Worm (Caenorhabditis elegans) whole organism, L3 larva: ENCODE results near the gene Y51H4A.935.

Experiments used
- R02D3.7 ChIP-seq: fragments of 150-350 bp; optimal IDR thresholded peaks from 2 replicates; lab custom pipeline; 2014; ENCODE audit warnings: missing biosample characterization, missing genetic modification characterization
- lin-15B ChIP-seq: fragments of 150-350 bp; optimal IDR thresholded peaks from 2 replicates; lab custom pipeline; 2014; ENCODE audit warnings: missing biosample characterization, missing genetic modification characterization
- nfya-1 ChIP-seq: sonication (generic microtip); optimal IDR thresholded peaks from 2 replicates; lab custom pipeline; 2017; ENCODE audit warnings: missing genetic modification characterization, mild to moderate bottlenecking, missing compliant biosample characterization, antibody characterized with exemption, moderate library complexity; ENCODE audit not compliant: insufficient read depth
- nhr-77 ChIP-seq: fragments of 150-350 bp; optimal IDR thresholded peaks from 2 replicates; lab custom pipeline; 2014; ENCODE audit warnings: missing biosample characterization, missing genetic modification characterization
- pqm-1 ChIP-seq: fragments of 150-350 bp; optimal IDR thresholded peaks from 2 replicates; lab custom pipeline; 2017; ENCODE audit warnings: missing biosample characterization, missing genetic modification characterization, inconsistent platforms
- unc-62 ChIP-seq: fragments of 150-350 bp; sonication (generic microtip); optimal IDR thresholded peaks from 4 replicates; lab custom pipeline; 2014; ENCODE audit warnings: missing biosample characterization, missing genetic modification reagents, missing genetic modification characterization

DNA sequence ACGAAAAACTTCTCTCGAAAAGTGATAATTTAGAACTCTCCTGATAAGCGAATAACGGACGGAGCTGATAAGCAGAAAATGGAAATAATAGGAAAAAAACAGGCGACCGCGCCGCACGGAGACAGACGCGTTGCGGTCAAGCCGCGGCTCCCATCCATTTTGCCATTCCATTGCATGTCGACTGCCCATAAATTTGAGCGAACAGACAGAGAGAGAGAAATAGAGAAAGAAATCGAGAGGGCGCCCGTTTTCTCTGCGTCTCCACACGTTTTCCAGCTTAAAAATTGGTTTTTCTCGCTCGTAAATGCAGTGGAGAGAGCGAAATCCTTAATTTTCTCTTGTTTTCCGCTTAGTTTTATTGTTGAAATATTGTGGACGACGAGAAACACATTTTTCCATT, 5.2 kb downstream of the Y51H4A.935 start:
- peak; percentile 78 for TF ChIP-seq pqm-1 (tag; lab: Kevin White, UChicago)
- no peak for TF ChIP-seq unc-62 (GFP tag; lab: Kevin White, UChicago)
- TF ChIP-seq nhr-77 (tag; lab: Kevin White, UChicago), result no peak
- TF ChIP-seq lin-15B, result peak; percentile 17
- TF ChIP-seq R02D3.7 (tag; lab: Kevin White, UChicago), result no peak
- TF ChIP-seq nfya-1, result peak; percentile 75
